Fruit fly (Drosophila melanogaster) whole organism, embryonic: ENCODE results near the gene Fpgs1.

Experiments used
- Aef1 ChIP-seq: fragments of 200-800 bp; sonication (Bioruptor generic); IDR thresholded peaks from 3 replicates; pipeline ENCODE4 v1.3.6; 2022; ENCODE audit warnings: missing biosample characterization, missing genetic modification characterization
- CG10274 ChIP-seq: fragments of 200-800 bp; sonication (Bioruptor generic); optimal IDR thresholded peaks from 3 replicates; lab custom pipeline; 2017; ENCODE audit warnings: missing biosample characterization, mild to moderate bottlenecking, missing genetic modification characterization
- CG10321 ChIP-seq: fragments of 200-800 bp; sonication (Bioruptor generic); IDR thresholded peaks from 2 replicates; pipeline ENCODE4 v1.3.6; 2022; ENCODE audit warnings: missing biosample characterization, missing genetic modification characterization
- CG13287 ChIP-seq: fragments of 200-800 bp; sonication (Bioruptor generic); IDR thresholded peaks from 2 replicates; pipeline ENCODE4 v1.3.6; 2022; ENCODE audit warnings: missing biosample characterization, missing genetic modification characterization; ENCODE audit not compliant: partially characterized antibody
- CG13424 ChIP-seq: fragments of 200-800 bp; sonication (Bioruptor generic); optimal IDR thresholded peaks from 2 replicates; lab custom pipeline; 2019; ENCODE audit warnings: missing biosample characterization, mild to moderate bottlenecking, missing genetic modification characterization, moderate library complexity
- CG15514 ChIP-seq: fragments of 200-800 bp; sonication (Bioruptor generic); optimal IDR thresholded peaks from 3 replicates; lab custom pipeline; 2017; ENCODE audit warnings: missing biosample characterization, missing genetic modification characterization, mild to moderate bottlenecking, moderate library complexity, missing genetic modification reagents
- CG1602 ChIP-seq: fragments of 200-800 bp; sonication (Bioruptor generic); optimal IDR thresholded peaks from 3 replicates; lab custom pipeline; 2016; ENCODE audit warnings: missing biosample characterization, missing genetic modification characterization
- CG17359 ChIP-seq: fragments of 200-800 bp; sonication (Bioruptor generic); optimal IDR thresholded peaks from 3 replicates; lab custom pipeline; 2018; ENCODE audit warnings: missing biosample characterization, mild to moderate bottlenecking, missing genetic modification characterization, moderate library complexity
- CG2199 ChIP-seq: fragments of 200-800 bp; sonication (Bioruptor generic); IDR thresholded peaks from 3 replicates; pipeline ENCODE4 v1.3.6; 2022; ENCODE audit warnings: missing biosample characterization, missing genetic modification characterization
- CG31224 ChIP-seq: fragments of 200-800 bp; sonication (Bioruptor generic); IDR thresholded peaks from 2 replicates; pipeline ENCODE4 v1.3.6; 2022; ENCODE audit warnings: missing biosample characterization, missing genetic modification characterization
- CG32532 ChIP-seq: fragments of 200-800 bp; sonication (Bioruptor generic); IDR thresholded peaks from 2 replicates; pipeline ENCODE4 v1.3.6; 2022; ENCODE audit warnings: missing biosample characterization, missing genetic modification characterization
- CG3995 ChIP-seq: fragments of 200-800 bp; sonication (Bioruptor generic); optimal IDR thresholded peaks from 3 replicates; lab custom pipeline; 2016; ENCODE audit warnings: missing biosample characterization, missing genetic modification characterization
- CG42726 ChIP-seq: fragments of 200-800 bp; sonication (Bioruptor generic); IDR thresholded peaks from 2 replicates; pipeline ENCODE4 v1.3.6; 2022; ENCODE audit warnings: missing biosample characterization, missing genetic modification characterization; ENCODE audit not compliant: partially characterized antibody
- CG4360 ChIP-seq: fragments of 200-800 bp; sonication (Bioruptor generic); IDR thresholded peaks from 2 replicates; pipeline ENCODE4 v1.3.6; 2022; ENCODE audit warnings: missing biosample characterization, missing genetic modification characterization
- CG8281 ChIP-seq: fragments of 200-800 bp; sonication (Bioruptor generic); optimal IDR thresholded peaks from 2 replicates; lab custom pipeline; 2018; ENCODE audit warnings: missing biosample characterization, mild to moderate bottlenecking, missing genetic modification characterization, moderate library complexity
- CG9215 ChIP-seq: fragments of 200-800 bp; sonication (Bioruptor generic); IDR thresholded peaks from 2 replicates; pipeline ENCODE4 v1.3.6; 2022; ENCODE audit warnings: missing biosample characterization, missing genetic modification characterization
- CkIIα-i1 ChIP-seq: fragments of 200-800 bp; sonication (Bioruptor generic); IDR thresholded peaks from 2 replicates; pipeline ENCODE4 v1.3.6; 2022; ENCODE audit warnings: missing biosample characterization, missing genetic modification characterization
- D19B ChIP-seq: fragments of 200-800 bp; sonication (Bioruptor generic); optimal IDR thresholded peaks from 2 replicates; lab custom pipeline; 2017; ENCODE audit warnings: missing biosample characterization, mild to moderate bottlenecking, missing genetic modification characterization
- Dfd ChIP-seq, 2 experiments: fragments of >200 bp; optimal IDR thresholded peaks; 2 replicates each; lab custom pipeline; 2017; ENCODE audit warnings: missing biosample characterization in 2 of 2, missing genetic modification characterization in 2 of 2
- Dip2 ChIP-seq: fragments of 200-800 bp; sonication (Bioruptor generic); IDR thresholded peaks from 2 replicates; pipeline ENCODE4 v1.3.6; 2022; ENCODE audit warnings: missing biosample characterization, missing genetic modification characterization
- Doc2 ChIP-seq: fragments of 200-800 bp; sonication (Bioruptor generic); IDR thresholded peaks from 2 replicates; pipeline ENCODE4 v1.3.6; 2022; ENCODE audit warnings: missing biosample characterization, missing genetic modification characterization
- Eip74EF ChIP-seq, 2 experiments: fragments of 200-800 bp in 1 of 2; fragments of >200 bp in 1 of 2; sonication (Bioruptor generic) in 1 of 2; optimal IDR thresholded peaks; 2 replicates each; lab custom pipeline; 2017 to 2019; ENCODE audit warnings: missing biosample characterization in 2 of 2, missing genetic modification characterization in 2 of 2, mild to moderate bottlenecking in 1 of 2, moderate library complexity in 1 of 2
- Ets65A ChIP-seq: fragments of 200-800 bp; sonication (Bioruptor generic); peaks from one replicate; lab custom pipeline; 2016; ENCODE audit warnings: missing biosample characterization, missing genetic modification characterization
- Fer3 ChIP-seq: fragments of 200-800 bp; sonication (Bioruptor generic); optimal IDR thresholded peaks from 2 replicates; lab custom pipeline; 2018; ENCODE audit warnings: missing biosample characterization, mild to moderate bottlenecking, missing genetic modification characterization, moderate library complexity
- Mad ChIP-seq: fragments of 200-800 bp; sonication (Bioruptor generic); optimal IDR thresholded peaks from 2 replicates; lab custom pipeline; 2016; ENCODE audit warnings: missing biosample characterization, missing genetic modification characterization
- Neu2 ChIP-seq: fragments of 200-800 bp; sonication (Bioruptor generic); optimal IDR thresholded peaks from 3 replicates; lab custom pipeline; 2016; ENCODE audit warnings: missing biosample characterization, missing genetic modification characterization, borderline replicate concordance
- Nf-YC ChIP-seq: fragments of 200-800 bp; optimal IDR thresholded peaks from 3 replicates; lab custom pipeline; 2019; ENCODE audit warnings: missing biosample characterization, mild to moderate bottlenecking, missing genetic modification characterization, moderate library complexity
- PHDP ChIP-seq: fragments of 200-800 bp; sonication (Bioruptor generic); optimal IDR thresholded peaks from 3 replicates; lab custom pipeline; 2018; ENCODE audit warnings: missing biosample characterization, mild to moderate bottlenecking, missing genetic modification characterization, moderate library complexity
- Ptx1 ChIP-seq: fragments of 200-800 bp; sonication (Bioruptor generic); IDR thresholded peaks from 2 replicates; pipeline ENCODE4 v1.3.6; 2022; ENCODE audit warnings: missing biosample characterization, missing genetic modification characterization
- Scr ChIP-seq: fragments of 200-800 bp; sonication (Bioruptor generic); IDR thresholded peaks from 2 replicates; pipeline ENCODE4 v1.3.6; 2022; ENCODE audit warnings: missing biosample characterization, missing genetic modification characterization; ENCODE audit not compliant: partially characterized antibody
- Six4 ChIP-seq: fragments of 200-800 bp; sonication (Bioruptor generic); optimal IDR thresholded peaks from 2 replicates; lab custom pipeline; 2016; ENCODE audit warnings: missing biosample characterization, missing genetic modification characterization
- TFAM ChIP-seq: fragments of 200-800 bp; sonication (Bioruptor generic); optimal IDR thresholded peaks from 2 replicates; lab custom pipeline; 2017; ENCODE audit warnings: missing biosample characterization, missing genetic modification characterization, inconsistent platforms
- bigmax ChIP-seq: fragments of 200-800 bp; sonication (Bioruptor generic); optimal IDR thresholded peaks from 2 replicates; lab custom pipeline; 2018; ENCODE audit warnings: missing biosample characterization, mild to moderate bottlenecking, missing genetic modification characterization
- cas ChIP-seq: fragments of 200-800 bp; sonication (Bioruptor generic); IDR thresholded peaks from 2 replicates; pipeline ENCODE4 v1.3.6; 2022; ENCODE audit warnings: missing biosample characterization, missing genetic modification characterization
- chif ChIP-seq, 2 experiments: fragments of 200-800 bp; sonication (Bioruptor generic); optimal IDR thresholded peaks; 3 replicates each; lab custom pipeline; 2016; ENCODE audit warnings: missing biosample characterization in 2 of 2, missing genetic modification characterization in 2 of 2
- chm ChIP-seq: fragments of 200-800 bp; sonication (Bioruptor generic); IDR thresholded peaks from 2 replicates; pipeline ENCODE4 v1.3.6; 2022; ENCODE audit warnings: missing biosample characterization, missing genetic modification characterization
- dimm ChIP-seq: fragments of 200-800 bp; sonication (Bioruptor generic); IDR thresholded peaks from 2 replicates; pipeline ENCODE4 v1.3.6; 2022; ENCODE audit warnings: missing biosample characterization, missing genetic modification characterization
- esg ChIP-seq: fragments of 200-800 bp; sonication (Bioruptor generic); conservative IDR thresholded peaks from 2 replicates; pipeline ENCODE4 v1.3.6; 2022; ENCODE audit warnings: missing biosample characterization, missing genetic modification characterization
- jing ChIP-seq: fragments of 200-800 bp; sonication (Bioruptor generic); optimal IDR thresholded peaks from 2 replicates; lab custom pipeline; 2018; ENCODE audit warnings: missing biosample characterization, mild to moderate bottlenecking, missing genetic modification characterization
- kah ChIP-seq: fragments of 200-800 bp; sonication (Bioruptor generic); optimal IDR thresholded peaks from 2 replicates; lab custom pipeline; 2018; ENCODE audit warnings: missing biosample characterization, mild to moderate bottlenecking, missing genetic modification characterization
- ken ChIP-seq: fragments of 200-800 bp; sonication (Bioruptor generic); IDR thresholded peaks from 3 replicates; pipeline ENCODE4 v1.3.6; 2022; ENCODE audit warnings: missing biosample characterization, missing genetic modification characterization
- lilli ChIP-seq: fragments of 200-800 bp; sonication (Bioruptor generic); optimal IDR thresholded peaks from 3 replicates; lab custom pipeline; 2016; ENCODE audit warnings: missing biosample characterization, missing genetic modification characterization
- luna ChIP-seq: fragments of 200-800 bp; sonication (Bioruptor generic); optimal IDR thresholded peaks from 2 replicates; lab custom pipeline; 2016; ENCODE audit warnings: missing biosample characterization, missing genetic modification characterization
- maf-S ChIP-seq: fragments of 200-800 bp; sonication (Bioruptor generic); optimal IDR thresholded peaks from 2 replicates; lab custom pipeline; 2016; ENCODE audit warnings: missing biosample characterization, missing genetic modification characterization
- mld ChIP-seq: fragments of 200-800 bp; sonication (Bioruptor generic); IDR thresholded peaks from 3 replicates; pipeline ENCODE4 v1.3.6; 2022; ENCODE audit warnings: missing biosample characterization, missing genetic modification characterization; ENCODE audit not compliant: partially characterized antibody
- nmo ChIP-seq: fragments of 200-800 bp; sonication (Bioruptor generic); optimal IDR thresholded peaks from 2 replicates; lab custom pipeline; 2018; ENCODE audit warnings: missing biosample characterization, mild to moderate bottlenecking, missing genetic modification characterization, moderate library complexity
- org-1 ChIP-seq: fragments of 200-800 bp; sonication (Bioruptor generic); optimal IDR thresholded peaks from 2 replicates; lab custom pipeline; 2017; ENCODE audit warnings: missing biosample characterization, missing genetic modification characterization
- pb ChIP-seq: fragments of 200-800 bp; sonication (Bioruptor generic); optimal IDR thresholded peaks from 3 replicates; lab custom pipeline; 2016; ENCODE audit warnings: missing biosample characterization, missing genetic modification characterization
- pnt ChIP-seq: fragments of 200-800 bp; sonication (Bioruptor generic); optimal IDR thresholded peaks from 3 replicates; lab custom pipeline; 2016; ENCODE audit warnings: missing biosample characterization, missing genetic modification characterization
- tio ChIP-seq: fragments of 200-800 bp; sonication (Bioruptor generic); optimal IDR thresholded peaks from 2 replicates; lab custom pipeline; 2017; ENCODE audit warnings: missing biosample characterization, missing genetic modification characterization, inconsistent platforms
- zen2 ChIP-seq: fragments of 200-800 bp; sonication (Bioruptor generic); IDR thresholded peaks from 3 replicates; pipeline ENCODE4 v1.3.6; 2022; ENCODE audit warnings: missing biosample characterization, missing genetic modification characterization; ENCODE audit not compliant: partially characterized antibody

The Fpgs1 gene

DNA sequence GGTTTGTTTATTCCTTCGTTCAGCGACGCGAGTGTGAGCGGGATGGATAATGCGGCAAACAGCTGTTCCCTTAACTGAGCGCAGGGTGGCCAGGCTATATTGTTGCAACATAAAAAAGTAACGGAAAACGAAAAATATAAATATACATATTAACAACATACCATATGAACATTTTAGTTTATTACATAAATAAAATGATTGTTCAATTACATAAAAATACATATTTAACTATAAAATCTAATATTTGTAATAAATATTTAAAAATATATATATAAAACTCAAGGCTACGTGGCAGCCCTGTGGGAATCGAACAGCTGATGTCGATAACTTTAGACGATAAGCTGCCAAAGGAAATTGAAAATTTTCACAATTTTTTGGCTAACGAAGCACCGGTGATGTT is 17.9 kb downstream of the Fpgs1 start, which contains the start of the genes Aven and CG2540 (continued):
- TF ChIP-seq CG10321 (GFP tag; lab: Robert Waterston, UW) (0 out of 2 replicates have a peak, but pooled peaks have one; percentile 39), CG15514 (GFP tag; lab: Kevin White, UChicago) (peak; percentile 77), CG1602 (GFP tag; lab: Kevin White, UChicago) (peak; percentile 52), Fer3 (tag; lab: Kevin White, UChicago) (peak; percentile 83), ken (0 out of 3 replicates have a peak, but pooled peaks have one; percentile 38), CG10274 (GFP tag; lab: Kevin White, UChicago) (peak; percentile 35), TFAM (GFP tag; lab: Kevin White, UChicago) (no peak), CG13424 (tag; lab: Kevin White, UChicago) (peak; percentile 94), esg (peak; percentile 54), pb (GFP tag; lab: Kevin White, UChicago) (no peak), luna (GFP tag; lab: Kevin White, UChicago) (no peak), kah (GFP tag; lab: Kevin White, UChicago) (peak; percentile 71), CG9215 (GFP tag; lab: Robert Waterston, UW) (peak; percentile 49), CG17359 (tag; lab: Kevin White, UChicago) (peak; percentile 82), Ptx1 (GFP tag; lab: Robert Waterston, UW) (peak; percentile 78), CG13287 (GFP tag; lab: Robert Waterston, UW) (peak; percentile 42), lilli (GFP tag; lab: Kevin White, UChicago) (peak; percentile 41), Six4 (GFP tag; lab: Kevin White, UChicago) (peak; percentile 71), chm (GFP tag; lab: Robert Waterston, UW) (no peak), CG4360 (GFP tag; lab: Robert Waterston, UW) (no peak), Doc2 (no peak), maf-S (no peak), Scr (GFP tag; lab: Robert Waterston, UW) (0 out of 2 replicates have a peak, but pooled peaks have one; percentile 13), PHDP (tag; lab: Kevin White, UChicago) (peak; percentile 88), bigmax (no peak), Nf-YC (tag; lab: Kevin White, UChicago) (peak; percentile 86), Neu2 (GFP tag; lab: Kevin White, UChicago) (no peak), Dip2 (no peak), CkIIα-i1 (GFP tag; lab: Robert Waterston, UW) (no peak), jing (GFP tag; lab: Kevin White, UChicago) (no peak), zen2 (GFP tag; lab: Robert Waterston, UW) (no peak), tio (GFP tag; lab: Kevin White, UChicago) (peak; percentile 32), CG8281 (tag; lab: Kevin White, UChicago) (peak; percentile 59), cas (GFP tag; lab: Robert Waterston, UW) (no peak), Eip74EF (GFP tag; optimal IDR thresholded peaks at IDR 0.05; lab: Kevin White, UChicago) (peak in 1 of 2 experiments; percentile 66), Aef1 (GFP tag; lab: Robert Waterston, UW) (0 out of 3 replicates have a peak, but pooled peaks have one; percentile 13), CG32532 (GFP tag; lab: Robert Waterston, UW) (peak; percentile 80), CG2199 (GFP tag; lab: Robert Waterston, UW) (no peak), CG31224 (GFP tag; lab: Robert Waterston, UW) (no peak), Ets65A (no peak), Dfd (GFP tag; optimal IDR thresholded peaks at IDR 0.05; lab: Kevin White, UChicago) (no peak), nmo (GFP tag; lab: Kevin White, UChicago) (peak; percentile 89), dimm (GFP tag; lab: Robert Waterston, UW) (no peak), org-1 (peak; percentile 63), Mad (no peak), CG3995 (GFP tag; lab: Kevin White, UChicago) (no peak), chif (GFP tag; optimal IDR thresholded peaks at IDR 0.05; lab: Kevin White, UChicago) (no peak), D19B (GFP tag; lab: Kevin White, UChicago) (peak; percentile 67), pnt (GFP tag; lab: Kevin White, UChicago) (no peak), mld (GFP tag; lab: Robert Waterston, UW) (no peak), CG42726 (GFP tag; lab: Robert Waterston, UW) (no peak)
